Fruit fly (Drosophila melanogaster) whole organism, prepupa: ENCODE data around the gene Gr64c.

Source experiments
- Blimp-1 ChIP-seq: fragments of 200-800 bp; sonication (Bioruptor generic); optimal IDR thresholded peaks from 3 replicates; lab custom pipeline; 2017; ENCODE audit warnings: missing biosample characterization, missing genetic modification characterization, mild to moderate bottlenecking, moderate library complexity, missing genetic modification reagents
- CG10631 ChIP-seq: fragments of 200-800 bp; sonication (Bioruptor generic); optimal IDR thresholded peaks from 2 replicates; lab custom pipeline; 2016; ENCODE audit warnings: missing biosample characterization, missing genetic modification characterization
- CG10669 ChIP-seq: fragments of 200-800 bp; sonication (Bioruptor generic); optimal IDR thresholded peaks from 3 replicates; lab custom pipeline; 2018; ENCODE audit warnings: missing biosample characterization, mild to moderate bottlenecking, missing genetic modification characterization, moderate library complexity
- CG11762 ChIP-seq: fragments of 200-800 bp; sonication (Bioruptor generic); optimal IDR thresholded peaks from 3 replicates; lab custom pipeline; 2016; ENCODE audit warnings: missing biosample characterization, missing genetic modification characterization; ENCODE audit not compliant: insufficient read depth
- CG11902 ChIP-seq: fragments of 200-800 bp; sonication (Bioruptor generic); optimal IDR thresholded peaks from 3 replicates; lab custom pipeline; 2016; ENCODE audit warnings: missing biosample characterization, missing genetic modification characterization
- CG15336 ChIP-seq: fragments of 200-800 bp; sonication (Bioruptor generic); IDR thresholded peaks from 2 replicates; pipeline ENCODE4 v1.3.6; 2022; ENCODE audit warnings: missing biosample characterization, missing genetic modification characterization
- CG1621 ChIP-seq: fragments of 200-800 bp; sonication (Bioruptor generic); optimal IDR thresholded peaks from 3 replicates; lab custom pipeline; 2018; ENCODE audit warnings: missing biosample characterization, mild to moderate bottlenecking, missing genetic modification characterization
- CG16779 ChIP-seq: fragments of 200-800 bp; sonication (Bioruptor generic); optimal IDR thresholded peaks from 3 replicates; lab custom pipeline; 2017; ENCODE audit warnings: missing biosample characterization, mild to moderate bottlenecking, missing genetic modification characterization
- CG3032 ChIP-seq: fragments of 200-800 bp; optimal IDR thresholded peaks from 2 replicates; lab custom pipeline; 2019; ENCODE audit warnings: missing biosample characterization, mild to moderate bottlenecking, missing genetic modification characterization, moderate library complexity
- CG31627 ChIP-seq: fragments of 200-800 bp; sonication (Bioruptor generic); optimal IDR thresholded peaks from 3 replicates; lab custom pipeline; 2016; ENCODE audit warnings: missing biosample characterization, missing genetic modification characterization
- CG32006 ChIP-seq: fragments of 200-800 bp; sonication (Bioruptor generic); optimal IDR thresholded peaks from 3 replicates; lab custom pipeline; 2017; ENCODE audit warnings: missing biosample characterization, mild to moderate bottlenecking, missing genetic modification characterization
- CG34406 ChIP-seq: fragments of 200-800 bp; sonication (Bioruptor generic); optimal IDR thresholded peaks from 3 replicates; lab custom pipeline; 2016; ENCODE audit warnings: missing biosample characterization, missing genetic modification characterization
- CG3919 ChIP-seq: fragments of 200-800 bp; sonication (Bioruptor generic); optimal IDR thresholded peaks from 3 replicates; lab custom pipeline; 2016; ENCODE audit warnings: missing biosample characterization, missing genetic modification characterization
- CG6163 ChIP-seq: fragments of 200-800 bp; sonication (Bioruptor generic); IDR thresholded peaks from 3 replicates; pipeline ENCODE4 v1.3.6; 2022; ENCODE audit warnings: missing biosample characterization, missing genetic modification characterization
- CG6276 ChIP-seq: fragments of 200-800 bp; sonication (Bioruptor generic); optimal IDR thresholded peaks from 2 replicates; lab custom pipeline; 2017; ENCODE audit warnings: missing biosample characterization, mild to moderate bottlenecking, missing genetic modification characterization
- CG6792 ChIP-seq: fragments of 200-800 bp; sonication (Bioruptor generic); optimal IDR thresholded peaks from 3 replicates; lab custom pipeline; 2016; ENCODE audit warnings: missing biosample characterization, missing genetic modification characterization
- CG6808 ChIP-seq: fragments of 200-800 bp; sonication (Bioruptor generic); optimal IDR thresholded peaks from 3 replicates; lab custom pipeline; 2017; ENCODE audit warnings: missing biosample characterization, missing genetic modification characterization, mild to moderate bottlenecking, moderate library complexity, missing genetic modification reagents
- CG8119 ChIP-seq: fragments of 200-800 bp; sonication (Bioruptor generic); IDR thresholded peaks from 3 replicates; pipeline ENCODE4 v1.3.6; 2022; ENCODE audit warnings: missing biosample characterization, missing genetic modification characterization
- CG8319 ChIP-seq: fragments of 200-800 bp; sonication (Bioruptor generic); optimal IDR thresholded peaks from 3 replicates; lab custom pipeline; 2016; ENCODE audit warnings: missing biosample characterization, missing genetic modification characterization
- CG8632 ChIP-seq: fragments of 200-800 bp; sonication (Bioruptor generic); optimal IDR thresholded peaks from 3 replicates; lab custom pipeline; 2016; ENCODE audit warnings: missing biosample characterization, missing genetic modification characterization
- Eip75B ChIP-seq: fragments of 200-800 bp; sonication (Bioruptor generic); optimal IDR thresholded peaks from 3 replicates; lab custom pipeline; 2016; ENCODE audit warnings: missing biosample characterization, missing genetic modification characterization
- Eip78C ChIP-seq: fragments of 200-800 bp; sonication (Bioruptor generic); peaks from one replicate; lab custom pipeline; 2016; ENCODE audit warnings: missing biosample characterization, missing genetic modification characterization
- Ets21C ChIP-seq: fragments of 200-800 bp; sonication (Bioruptor generic); optimal IDR thresholded peaks from 3 replicates; lab custom pipeline; 2016; ENCODE audit warnings: missing biosample characterization, missing genetic modification characterization
- Ets96B ChIP-seq: fragments of 200-800 bp; optimal IDR thresholded peaks from 2 replicates; lab custom pipeline; 2019; ENCODE audit warnings: missing biosample characterization, mild to moderate bottlenecking, missing genetic modification characterization, moderate library complexity
- Gug ChIP-seq: fragments of 200-800 bp; sonication (Bioruptor generic); IDR thresholded peaks from 2 replicates; pipeline ENCODE4 v1.3.6; 2022; ENCODE audit warnings: missing biosample characterization, missing genetic modification characterization
- Hr38 ChIP-seq: sonication (Bioruptor generic); optimal IDR thresholded peaks from 2 replicates; lab custom pipeline; 2016; ENCODE audit warnings: missing biosample characterization, missing genetic modification characterization
- Hr4 ChIP-seq: fragments of 200-800 bp; sonication (Bioruptor generic); optimal IDR thresholded peaks from 3 replicates; lab custom pipeline; 2016; ENCODE audit warnings: missing biosample characterization, missing genetic modification characterization
- OdsH ChIP-seq: fragments of 200-800 bp; sonication (Bioruptor generic); optimal IDR thresholded peaks from 3 replicates; lab custom pipeline; 2016; ENCODE audit warnings: missing biosample characterization, missing genetic modification characterization
- Smox ChIP-seq: fragments of 200-800 bp; sonication (Bioruptor generic); optimal IDR thresholded peaks from 3 replicates; lab custom pipeline; 2016; ENCODE audit warnings: missing biosample characterization, missing genetic modification characterization
- Sox102F ChIP-seq: fragments of 200-800 bp; sonication (Bioruptor generic); optimal IDR thresholded peaks from 2 replicates; lab custom pipeline; 2016; ENCODE audit warnings: missing biosample characterization, mild to moderate bottlenecking, missing genetic modification characterization
- Sox14 ChIP-seq: fragments of 200-800 bp; sonication (Bioruptor generic); optimal IDR thresholded peaks from 3 replicates; lab custom pipeline; 2016; ENCODE audit warnings: missing biosample characterization, missing genetic modification characterization
- Sox15 ChIP-seq: fragments of 200-800 bp; sonication (Bioruptor generic); optimal IDR thresholded peaks from 3 replicates; lab custom pipeline; 2016; ENCODE audit warnings: missing biosample characterization, missing genetic modification characterization
- achi ChIP-seq: fragments of 200-800 bp; sonication (Bioruptor generic); optimal IDR thresholded peaks from 3 replicates; lab custom pipeline; 2016; ENCODE audit warnings: missing biosample characterization, missing genetic modification characterization
- dac ChIP-seq: fragments of 200-800 bp; sonication (Bioruptor generic); optimal IDR thresholded peaks from 2 replicates; lab custom pipeline; 2017; ENCODE audit warnings: missing biosample characterization, mild to moderate bottlenecking, missing genetic modification characterization
- eg ChIP-seq: fragments of 200-800 bp; sonication (Bioruptor generic); IDR thresholded peaks from 3 replicates; pipeline ENCODE4 v1.3.6; 2022; ENCODE audit warnings: missing biosample characterization, missing genetic modification characterization
- fd59A ChIP-seq: fragments of 200-800 bp; sonication (Bioruptor generic); optimal IDR thresholded peaks from 2 replicates; lab custom pipeline; 2017; ENCODE audit warnings: missing biosample characterization, mild to moderate bottlenecking, missing genetic modification characterization, missing genetic modification reagents
- fd85E ChIP-seq: fragments of 200-800 bp; sonication (Bioruptor generic); optimal IDR thresholded peaks from 3 replicates; lab custom pipeline; 2016; ENCODE audit warnings: missing biosample characterization, missing genetic modification characterization
- fkh ChIP-seq: fragments of 200-800 bp; sonication (Bioruptor generic); optimal IDR thresholded peaks from 3 replicates; lab custom pipeline; 2017; ENCODE audit warnings: missing biosample characterization, mild to moderate bottlenecking, missing genetic modification characterization, moderate library complexity
- lz ChIP-seq: fragments of 200-800 bp; sonication (Bioruptor generic); optimal IDR thresholded peaks from 3 replicates; lab custom pipeline; 2016; ENCODE audit warnings: missing biosample characterization, missing genetic modification characterization
- net ChIP-seq: fragments of 200-800 bp; sonication (Bioruptor generic); optimal IDR thresholded peaks from 3 replicates; lab custom pipeline; 2016; ENCODE audit warnings: missing biosample characterization, missing genetic modification characterization
- pdm3 ChIP-seq: fragments of 200-800 bp; sonication (Bioruptor generic); optimal IDR thresholded peaks from 3 replicates; lab custom pipeline; 2016; ENCODE audit warnings: missing biosample characterization, missing genetic modification characterization
- salr ChIP-seq, 2 experiments: fragments of 200-800 bp; sonication (Bioruptor generic); optimal IDR thresholded peaks; 3 replicates each; lab custom pipeline; 2016 to 2018; ENCODE audit warnings: missing biosample characterization in 2 of 2, missing genetic modification characterization in 2 of 2, mild to moderate bottlenecking in 1 of 2
- spab ChIP-seq: fragments of 200-800 bp; sonication (Bioruptor generic); optimal IDR thresholded peaks from 2 replicates; lab custom pipeline; 2017; ENCODE audit warnings: missing biosample characterization, mild to moderate bottlenecking, missing genetic modification characterization, missing genetic modification reagents
- ss ChIP-seq, 2 experiments: fragments of 200-800 bp; sonication (Bioruptor generic); optimal IDR thresholded peaks; 2 replicates in 1 of 2; 3 replicates in 1 of 2; lab custom pipeline; 2017 to 2018; ENCODE audit warnings: mild to moderate bottlenecking in 2 of 2, missing biosample characterization in 2 of 2, missing genetic modification characterization in 2 of 2, moderate library complexity in 1 of 2
- svp ChIP-seq: fragments of 200-800 bp; sonication (Bioruptor generic); peaks from one replicate; lab custom pipeline; 2016; ENCODE audit warnings: missing biosample characterization, missing genetic modification characterization
- topi ChIP-seq: fragments of 200-800 bp; sonication (Bioruptor generic); optimal IDR thresholded peaks from 3 replicates; lab custom pipeline; 2016; ENCODE audit warnings: missing biosample characterization, missing genetic modification characterization
- vri ChIP-seq: fragments of 200-800 bp; sonication (Bioruptor generic); optimal IDR thresholded peaks from 3 replicates; lab custom pipeline; 2016; ENCODE audit warnings: missing biosample characterization, mild to moderate bottlenecking, missing genetic modification characterization

Gene Gr64c

DNA sequence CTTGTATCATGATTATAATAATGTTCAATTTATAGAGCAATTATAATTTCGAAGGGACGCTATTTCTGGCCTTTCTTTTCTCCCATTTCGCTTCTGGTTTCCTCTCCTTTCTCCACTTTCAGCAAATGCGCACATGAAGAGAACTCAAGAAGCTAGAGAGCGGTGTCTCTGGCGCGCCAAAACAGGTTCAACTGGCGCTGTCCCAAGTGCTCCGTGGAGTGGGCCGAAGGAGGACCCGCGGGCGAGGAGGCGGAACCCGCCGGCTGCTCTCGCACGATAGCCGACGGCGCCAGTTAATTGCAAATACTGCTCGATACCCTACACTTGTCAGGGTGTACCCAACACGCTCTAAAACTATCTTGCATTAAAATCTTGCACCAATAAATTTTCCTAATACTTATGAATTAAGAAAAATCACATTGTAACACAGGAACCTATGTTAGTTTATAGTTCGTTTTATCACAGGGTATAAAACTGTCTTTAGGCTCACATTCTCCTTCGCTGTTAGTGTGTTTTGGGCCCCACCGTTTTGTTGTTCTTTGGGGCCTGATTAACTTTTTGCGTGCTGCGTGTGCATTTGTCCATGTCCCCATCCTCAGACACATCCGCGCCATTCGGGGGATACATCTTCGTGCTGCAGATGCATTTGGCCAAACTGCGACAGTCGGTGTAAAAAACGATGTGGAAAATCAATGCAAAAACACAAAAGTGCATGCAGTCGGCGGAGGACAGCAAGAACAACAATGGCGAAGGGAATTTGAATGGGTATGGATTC is 42.0 kb downstream of the Gr64c start (continued):
- TF ChIP-seq pdm3 (peak; percentile 99), spab (GFP tag; lab: Kevin White, UChicago) (peak; percentile 96), Sox102F (GFP tag; lab: Kevin White, UChicago) (peak; percentile 98), CG8119 (GFP tag; lab: Robert Waterston, UW) (peak; percentile 98), Sox14 (GFP tag; lab: Kevin White, UChicago) (peak; percentile 99), CG6792 (GFP tag; lab: Kevin White, UChicago) (peak; percentile 99), OdsH (peak; percentile 99), dac (peak; percentile 97), CG10631 (GFP tag; lab: Kevin White, UChicago) (peak; percentile 97), CG6163 (GFP tag; lab: Robert Waterston, UW) (peak; percentile 99), salr (GFP tag; optimal IDR thresholded peaks at IDR 0.05; lab: Kevin White, UChicago) (peak; percentile 98), Eip75B (GFP tag; lab: Kevin White, UChicago) (peak; percentile 98), svp (peak; percentile 99), CG1621 (peak; percentile 97), Ets21C (GFP tag; lab: Kevin White, UChicago) (peak; percentile 98), CG31627 (GFP tag; lab: Kevin White, UChicago) (peak; percentile 99), CG8319 (GFP tag; lab: Kevin White, UChicago) (peak; percentile 96), Smox (peak; percentile 98), ss (GFP tag; optimal IDR thresholded peaks at IDR 0.05; lab: Kevin White, UChicago) (peak; percentile 95 to 98), Ets96B (tag; lab: Kevin White, UChicago) (peak; percentile 98), net (GFP tag; lab: Kevin White, UChicago) (peak; percentile 99), Hr38 (peak; percentile 88), CG3919 (peak; percentile 98), topi (GFP tag; lab: Kevin White, UChicago) (peak; percentile 97), CG16779 (tag; lab: Kevin White, UChicago) (peak; percentile 91), CG11762 (GFP tag; lab: Kevin White, UChicago) (peak; percentile 98), lz (peak; percentile 99), vri (GFP tag; lab: Kevin White, UChicago) (peak; percentile 97), fkh (GFP tag; lab: Kevin White, UChicago) (peak; percentile 25), CG8632 (GFP tag; lab: Kevin White, UChicago) (peak; percentile 96), CG11902 (peak; percentile 99), CG15336 (GFP tag; lab: Robert Waterston, UW) (peak; percentile 99), Blimp-1 (GFP tag; lab: Kevin White, UChicago) (peak; percentile 91), CG3032 (tag; lab: Kevin White, UChicago) (peak; percentile 98)
- TF ChIP-seq, all 60 proteins: peak for 60

DNA sequence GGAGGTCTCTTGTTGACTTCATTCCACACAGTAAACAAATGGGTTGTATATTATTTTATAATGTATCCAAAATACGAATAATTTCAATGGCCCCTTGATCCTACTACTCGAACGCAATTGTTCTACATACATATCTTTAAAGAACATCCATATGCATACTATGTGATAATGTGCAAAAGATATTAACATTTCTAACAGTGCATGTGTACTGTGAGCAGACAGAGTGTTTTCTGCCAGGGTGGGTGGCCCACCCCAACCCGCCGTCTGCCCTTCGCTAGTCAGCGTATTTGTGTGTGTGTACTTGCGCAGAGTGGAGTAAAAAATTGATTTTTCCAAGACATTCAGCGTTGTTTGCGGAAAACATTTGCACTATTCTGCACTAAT is 42.6 kb downstream of the Gr64c start:
- TF ChIP-seq CG32006 (GFP tag; lab: Kevin White, UChicago) (peak; percentile 44), CG3032 (tag; lab: Kevin White, UChicago) (peak; percentile 91), Blimp-1 (GFP tag; lab: Kevin White, UChicago) (no peak), Gug (GFP tag; lab: Robert Waterston, UW) (peak; percentile 94), CG6163 (GFP tag; lab: Robert Waterston, UW) (peak; percentile 97), Ets21C (GFP tag; lab: Kevin White, UChicago) (peak; percentile 52), salr (GFP tag; optimal IDR thresholded peaks at IDR 0.05; lab: Kevin White, UChicago) (peak; percentile 52 to 93), fd59A (GFP tag; lab: Kevin White, UChicago) (peak; percentile 62), Sox102F (GFP tag; lab: Kevin White, UChicago) (peak; percentile 72), CG3919 (peak; percentile 88), achi (GFP tag; lab: Kevin White, UChicago) (peak; percentile 76), CG31627 (GFP tag; lab: Kevin White, UChicago) (peak; percentile 76), fd85E (GFP tag; lab: Kevin White, UChicago) (peak; percentile 54), CG10669 (GFP tag; lab: Kevin White, UChicago) (peak; percentile 91), Eip78C (GFP tag; lab: Kevin White, UChicago) (peak; percentile 95), topi (GFP tag; lab: Kevin White, UChicago) (peak; percentile 83), lz (peak; percentile 38), CG6276 (GFP tag; lab: Kevin White, UChicago) (no peak), ss (GFP tag; optimal IDR thresholded peaks at IDR 0.05; lab: Kevin White, UChicago) (no peak), CG8319 (GFP tag; lab: Kevin White, UChicago) (peak; percentile 40), eg (GFP tag; lab: Robert Waterston, UW) (peak; percentile 95), dac (peak; percentile 40), Smox (peak; percentile 55), CG6808 (peak; percentile 37), Hr4 (GFP tag; lab: Kevin White, UChicago) (peak; percentile 84), CG34406 (GFP tag; lab: Kevin White, UChicago) (peak; percentile 57), Sox15 (GFP tag; lab: Kevin White, UChicago) (peak; percentile 51), Ets96B (tag; lab: Kevin White, UChicago) (peak; percentile 94), CG11762 (GFP tag; lab: Kevin White, UChicago) (peak; percentile 85)
